Fruit fly (Drosophila melanogaster) Kc167 (cell line): ENCODE measurements around the gene mRpL47.

Experiments used
- Myc ChIP-seq: fragments of >200 bp; optimal IDR thresholded peaks from 2 replicates; lab custom pipeline; 2017; ENCODE audit warnings: missing external identifiers
- Sin3A ChIP-seq: fragments of >200 bp; optimal IDR thresholded peaks from 2 replicates; lab custom pipeline; 2018; ENCODE audit warnings: missing external identifiers
- h ChIP-seq: fragments of >200 bp; optimal IDR thresholded peaks from 3 replicates; lab custom pipeline; 2018; ENCODE audit warnings: missing external identifiers
- insv ChIP-seq: fragments of >200 bp; optimal IDR thresholded peaks from 3 replicates; lab custom pipeline; 2018; ENCODE audit warnings: missing external identifiers
- psq ChIP-seq: fragments of >200 bp; optimal IDR thresholded peaks from 2 replicates; lab custom pipeline; 2017; ENCODE audit warnings: missing external identifiers
- ttk ChIP-seq: sonication (Bioruptor generic); optimal IDR thresholded peaks from 2 replicates; lab custom pipeline; 2017; ENCODE audit warnings: missing external identifiers

The mRpL47 gene

DNA sequence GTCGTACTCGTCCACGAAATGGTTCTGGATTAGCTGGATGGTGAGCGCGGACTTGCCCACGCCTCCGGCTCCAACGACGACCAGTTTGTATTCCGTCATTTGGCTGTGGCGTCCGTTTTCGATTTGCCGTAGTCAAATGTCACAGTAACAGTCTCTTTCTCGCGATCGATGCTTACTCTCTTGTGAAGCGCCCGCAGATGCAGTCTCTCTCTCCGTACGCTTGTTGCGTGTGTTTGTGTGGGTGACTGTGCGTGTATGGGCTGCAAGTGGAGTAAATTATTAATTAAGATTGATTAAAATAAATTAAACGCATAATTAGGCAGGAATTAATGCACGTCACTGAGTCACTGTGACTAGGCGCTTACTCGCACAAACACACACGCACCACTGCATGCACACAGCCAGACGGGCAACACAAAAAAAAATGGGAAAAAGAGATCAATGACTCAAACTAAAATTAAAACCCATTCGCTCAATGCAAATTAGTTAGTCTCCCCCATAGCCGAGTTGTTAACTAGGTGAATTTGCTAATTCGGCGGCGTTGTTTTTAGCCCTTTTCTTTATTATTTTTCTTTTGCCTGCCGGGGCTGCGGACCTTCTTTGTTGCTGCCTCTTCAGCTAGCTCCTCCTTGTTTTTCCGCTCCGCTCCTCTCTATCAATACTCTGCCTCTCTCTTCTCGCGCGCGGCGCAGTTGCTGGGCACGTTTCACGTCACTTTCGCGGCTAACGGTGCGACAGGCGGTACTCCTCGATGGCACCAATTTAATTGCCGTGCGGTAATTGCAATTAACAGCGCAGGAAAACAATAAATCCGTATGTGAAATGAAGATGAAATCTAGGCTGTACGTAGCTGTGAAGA is 3.3 kb downstream of the mRpL47 start:
- TF ChIP-seq ttk (lab: Kevin White, UChicago) (no peak), psq (no peak), Sin3A (lab: Kevin White, UChicago) (no peak)

- TF ChIP-seq Sin3A (lab: Kevin White, UChicago) = no peak
- TF ChIP-seq h (lab: Kevin White, UChicago) = no peak
- no peak for TF ChIP-seq Myc (lab: Kevin White, UChicago)
- TF ChIP-seq psq = no peak
- no peak for TF ChIP-seq insv
- TF ChIP-seq ttk (lab: Kevin White, UChicago) = no peak
Measured at dm6 chr3R:9510070-9510518, 5.6 kb downstream of the mRpL47 start, which contains the start of gene rump. rump (minus strand) TSS chr3R:9510324.

dm6 chr3R:9504355-9504754 is 11.4 kb downstream of the mRpL47 start, which contains the start of gene CG8149:
CG8149 (plus strand) TSS chr3R:9504656.
- TF ChIP-seq Myc (lab: Kevin White, UChicago) = no peak
- no peak for TF ChIP-seq h (lab: Kevin White, UChicago)
- TF ChIP-seq insv = no peak
- TF ChIP-seq psq = no peak
- TF ChIP-seq ttk (lab: Kevin White, UChicago) = no peak
- no peak for TF ChIP-seq Sin3A (lab: Kevin White, UChicago)

DNA sequence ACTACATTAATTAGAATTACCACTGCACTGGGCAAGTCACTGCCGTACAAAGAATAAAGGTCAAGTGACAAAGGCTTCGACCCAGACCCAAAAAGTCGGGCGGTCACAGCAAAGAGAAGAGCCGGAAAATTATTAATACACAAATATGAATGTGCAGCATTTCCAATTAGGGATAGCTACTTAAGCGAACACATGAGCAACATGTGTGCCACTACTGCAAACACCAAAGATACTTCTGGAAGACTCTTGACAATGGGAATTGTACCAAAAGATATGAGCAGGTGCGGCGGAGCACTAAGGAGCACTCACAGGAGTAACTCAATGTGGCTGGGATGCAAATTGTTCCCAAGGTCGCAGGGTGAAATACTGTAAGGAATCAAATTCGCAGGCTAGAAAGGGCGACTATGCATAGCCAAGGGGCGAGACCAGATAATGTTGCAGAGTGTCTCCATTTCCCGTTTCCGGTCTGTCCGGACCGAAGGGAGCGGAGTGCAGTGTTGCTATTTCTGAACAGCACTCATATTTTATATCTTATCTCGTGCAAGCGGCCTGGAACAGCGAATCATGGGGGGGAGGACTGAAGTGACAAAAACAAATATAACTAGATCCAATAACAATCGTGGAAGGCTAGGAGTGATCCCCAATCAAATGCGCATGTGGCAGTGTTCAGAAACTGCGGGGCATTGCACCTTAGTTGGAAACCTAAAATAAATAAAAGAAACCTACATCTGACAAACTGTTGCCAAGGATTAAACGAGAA is 12.2 kb downstream of the mRpL47 start:
- TF ChIP-seq ttk (lab: Kevin White, UChicago) = no peak
- TF ChIP-seq Myc (lab: Kevin White, UChicago) = no peak
- TF ChIP-seq h (lab: Kevin White, UChicago) = no peak
- no peak for TF ChIP-seq insv
- no peak for TF ChIP-seq psq
- no peak for TF ChIP-seq Sin3A (lab: Kevin White, UChicago)

DNA sequence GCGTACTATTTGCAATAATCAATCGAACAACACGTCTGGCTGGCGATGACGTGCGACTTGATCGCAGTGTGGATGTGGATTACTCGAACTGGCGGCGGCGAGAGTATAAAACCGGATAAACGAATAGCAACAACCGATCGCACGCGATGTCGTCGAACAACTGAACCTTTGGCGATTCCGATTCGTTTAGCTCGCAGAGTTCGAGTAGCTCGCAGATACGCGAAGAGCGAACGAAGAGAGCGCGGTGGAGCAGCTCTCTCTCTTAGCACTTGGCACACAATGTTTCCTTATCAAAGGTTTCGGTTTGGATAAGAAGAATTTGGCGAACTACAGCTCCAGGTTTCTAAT is 13.3 kb downstream of the mRpL47 start, which contains the start of gene RhoL:
TSS of gene RhoL (minus strand) at position 166 of the 348 bp plus-strand sequence.
- TF ChIP-seq ttk (lab: Kevin White, UChicago) = no peak
- TF ChIP-seq insv = no peak

DNA sequence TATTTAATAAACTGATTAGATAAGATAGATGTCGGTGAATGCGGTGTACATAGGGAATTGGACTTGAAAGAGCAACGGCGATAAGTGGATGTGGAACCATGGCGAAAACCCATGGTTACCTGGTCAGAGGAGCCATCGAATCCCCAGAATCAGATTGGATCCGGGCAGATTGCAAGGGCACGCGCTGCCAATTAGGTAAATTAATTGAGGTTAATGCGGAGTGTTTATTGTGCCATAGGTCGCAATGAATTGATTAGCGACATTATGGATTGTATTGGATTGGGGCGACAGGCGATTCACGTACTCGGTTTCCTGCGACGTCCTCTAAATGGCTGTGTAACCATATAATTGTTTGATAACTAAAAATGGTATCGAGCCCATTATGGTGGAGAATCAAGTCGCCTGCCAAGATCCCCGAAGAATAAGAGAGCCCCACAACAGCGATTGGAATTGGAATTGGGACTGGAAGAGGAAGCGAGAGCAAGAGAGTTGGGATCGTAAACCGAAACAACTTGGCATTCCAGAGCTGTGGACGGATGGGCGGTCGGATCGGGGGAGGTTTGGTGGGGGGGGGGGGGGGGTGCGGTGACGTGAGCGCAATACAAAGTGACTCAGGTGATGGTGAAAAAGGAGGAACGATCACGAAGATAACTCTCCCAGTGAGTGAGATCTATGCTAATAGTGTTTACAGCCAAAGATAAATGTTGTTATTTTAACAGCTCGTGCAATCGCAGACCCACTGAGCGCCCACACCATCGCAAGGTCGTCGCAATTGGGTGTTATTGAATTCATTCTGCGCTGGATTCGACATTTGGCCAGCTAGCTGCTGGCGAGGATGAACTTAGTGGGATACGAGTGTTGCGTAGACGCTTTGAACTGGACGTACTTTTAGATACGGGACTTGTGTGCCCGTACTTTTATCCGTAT is 14.0 kb downstream of the mRpL47 start:
- no peak for TF ChIP-seq h (lab: Kevin White, UChicago)
- TF ChIP-seq psq = no peak
- TF ChIP-seq insv = no peak
- TF ChIP-seq Myc (lab: Kevin White, UChicago) = no peak
- TF ChIP-seq Sin3A (lab: Kevin White, UChicago) = no peak
- TF ChIP-seq ttk (lab: Kevin White, UChicago) = no peak

dm6 chr3R:9500193-9501051 is 15.3 kb downstream of the mRpL47 start:
- no peak for TF ChIP-seq Myc (lab: Kevin White, UChicago)
- no peak for TF ChIP-seq h (lab: Kevin White, UChicago)
- no peak for TF ChIP-seq Sin3A (lab: Kevin White, UChicago)
- TF ChIP-seq insv = no peak
- no peak for TF ChIP-seq ttk (lab: Kevin White, UChicago)
- TF ChIP-seq psq = no peak

DNA sequence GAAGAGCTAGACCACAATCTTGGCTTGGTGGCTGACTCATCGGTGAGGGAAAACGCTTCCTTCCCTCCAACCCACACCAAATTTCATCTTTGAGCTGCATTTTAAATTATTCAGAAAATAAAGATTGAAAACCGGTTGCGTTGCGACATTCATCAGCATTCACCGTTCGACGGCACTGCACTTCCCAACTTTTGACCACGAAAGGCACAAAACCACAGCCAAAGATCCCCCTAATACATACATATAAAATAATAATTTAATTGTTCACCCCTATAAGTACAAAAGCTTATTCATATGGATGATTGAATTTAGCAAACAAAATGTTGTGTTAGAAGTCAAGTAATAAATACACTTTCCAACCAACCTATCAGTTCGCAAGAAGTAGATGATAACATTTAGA is 16.5 kb downstream of the mRpL47 start:
- TF ChIP-seq Sin3A (lab: Kevin White, UChicago) = no peak
- no peak for TF ChIP-seq psq
- TF ChIP-seq h (lab: Kevin White, UChicago) = no peak
- no peak for TF ChIP-seq Myc (lab: Kevin White, UChicago)
- TF ChIP-seq insv = no peak
- no peak for TF ChIP-seq ttk (lab: Kevin White, UChicago)

DNA sequence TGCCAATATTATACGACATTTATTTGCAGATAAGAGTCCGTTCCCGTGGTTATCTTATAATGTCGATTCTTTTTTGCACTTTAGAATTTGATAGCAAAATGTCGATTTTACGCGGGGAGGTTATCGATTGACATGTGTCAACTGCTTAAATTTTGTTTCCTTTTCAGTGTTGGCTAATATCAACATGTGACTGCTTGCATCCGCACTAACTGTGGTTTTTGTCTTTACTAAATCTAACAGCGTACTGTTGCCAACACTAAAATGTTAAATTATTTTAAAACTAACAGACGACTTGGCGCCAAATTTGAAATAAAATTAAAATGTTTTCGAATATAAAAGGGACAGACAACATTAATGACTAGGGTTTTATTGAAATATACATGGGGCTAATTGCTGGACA is 19.0 kb downstream of the mRpL47 start:
- no peak for TF ChIP-seq Myc (lab: Kevin White, UChicago)
- no peak for TF ChIP-seq psq
- TF ChIP-seq insv = no peak
- TF ChIP-seq Sin3A (lab: Kevin White, UChicago) = no peak
- no peak for TF ChIP-seq ttk (lab: Kevin White, UChicago)
- no peak for TF ChIP-seq h (lab: Kevin White, UChicago)

dm6 chr3R:9494627-9495009 is 21.1 kb downstream of the mRpL47 start, which contains the start of gene phu:
phu (plus strand) TSS chr3R:9494801.
- TF ChIP-seq Sin3A (lab: Kevin White, UChicago) (no peak), ttk (lab: Kevin White, UChicago) (no peak), h (lab: Kevin White, UChicago) (no peak), psq (no peak)
